Fruit fly (Drosophila melanogaster): Measurements from ENCODE around the gene Xe7.

DNA sequence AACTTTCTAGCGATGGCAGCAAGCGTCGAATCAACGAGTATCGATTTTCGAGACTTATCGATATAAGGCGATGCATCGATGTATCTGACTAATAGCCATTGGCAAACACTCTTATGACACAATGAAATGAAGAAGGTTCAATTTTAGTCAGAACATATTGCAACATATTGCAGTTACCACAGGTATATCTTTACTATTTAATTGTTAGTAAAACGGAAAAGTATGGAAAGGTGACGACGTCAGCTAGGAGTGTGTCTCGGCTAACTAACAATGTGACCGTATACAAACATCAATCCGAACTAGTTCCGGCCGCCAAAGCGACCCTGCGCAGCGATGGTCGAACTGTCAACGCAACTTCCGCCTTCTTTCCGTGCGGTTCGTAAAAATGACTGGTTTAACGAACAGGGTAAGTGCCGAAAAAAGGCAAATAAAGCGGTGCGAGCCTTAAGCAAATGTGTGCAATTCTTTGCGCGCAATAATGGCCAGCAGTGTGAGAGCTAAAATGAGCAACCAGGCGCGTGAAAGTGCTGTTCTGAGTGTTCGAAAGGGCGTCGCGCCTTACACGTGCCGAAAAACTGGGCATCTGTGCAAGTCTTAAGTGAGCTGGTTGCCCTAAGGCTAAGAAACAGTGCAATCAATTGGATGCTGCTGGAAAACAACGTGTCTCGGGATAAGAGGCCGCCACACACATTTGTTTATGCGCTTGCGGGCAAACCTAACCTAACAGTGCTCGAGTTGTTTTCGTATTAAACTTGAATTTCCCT is 44.8 kb downstream of the Xe7 start, which contains the start of the genes Dph4, Spec2 and RpL13A:
- TF ChIP-seq Sin3A (optimal IDR thresholded peaks at IDR 0.05) (no peak), psq (optimal IDR thresholded peaks at IDR 0.05) (no peak), Myc (optimal IDR thresholded peaks at IDR 0.05) (no peak)

All from Kc167 (cell line).